Fruit fly (Drosophila melanogaster) whole organism, embryonic: ENCODE results near the gene yellow-f2.

ENCODE experiments used
- Bgb ChIP-seq: fragments of 200-800 bp; sonication (Bioruptor generic); IDR thresholded peaks from 2 replicates; pipeline ENCODE4 v1.3.6; 2022; ENCODE audit warnings: missing biosample characterization, missing genetic modification characterization; ENCODE audit not compliant: partially characterized antibody
- C15 ChIP-seq: fragments of 200-800 bp; sonication (Bioruptor generic); IDR thresholded peaks from 3 replicates; pipeline ENCODE4 v1.3.6; 2022; ENCODE audit warnings: missing biosample characterization, missing genetic modification characterization
- CG10321 ChIP-seq: fragments of 200-800 bp; sonication (Bioruptor generic); IDR thresholded peaks from 2 replicates; pipeline ENCODE4 v1.3.6; 2022; ENCODE audit warnings: missing biosample characterization, missing genetic modification characterization
- CG12236 ChIP-seq: fragments of 200-800 bp; sonication (Bioruptor generic); optimal IDR thresholded peaks from 2 replicates; lab custom pipeline; 2016; ENCODE audit warnings: missing biosample characterization, missing genetic modification characterization
- CG12744 ChIP-seq: fragments of 200-800 bp; sonication (Bioruptor generic); optimal IDR thresholded peaks from 2 replicates; lab custom pipeline; 2016; ENCODE audit warnings: missing biosample characterization, missing genetic modification characterization
- CG12942 ChIP-seq: fragments of 200-800 bp; sonication (Bioruptor generic); optimal IDR thresholded peaks from 3 replicates; lab custom pipeline; 2016; ENCODE audit warnings: missing biosample characterization, missing genetic modification characterization
- CG13775 ChIP-seq: fragments of 200-800 bp; sonication (Bioruptor generic); optimal IDR thresholded peaks from 3 replicates; lab custom pipeline; 2017; ENCODE audit warnings: missing biosample characterization, mild to moderate bottlenecking, missing genetic modification characterization
- CG14667 ChIP-seq: fragments of 200-800 bp; sonication (Bioruptor generic); IDR thresholded peaks from 2 replicates; pipeline ENCODE4 v1.3.6; 2022; ENCODE audit warnings: missing biosample characterization, missing genetic modification characterization
- CG14860 ChIP-seq: fragments of 200-800 bp; sonication (Bioruptor generic); IDR thresholded peaks from 3 replicates; pipeline ENCODE4 v1.3.6; 2022; ENCODE audit warnings: missing biosample characterization, missing genetic modification characterization; ENCODE audit not compliant: partially characterized antibody
- CG16863 ChIP-seq: fragments of 200-800 bp; sonication (Bioruptor generic); optimal IDR thresholded peaks from 3 replicates; lab custom pipeline; 2016; ENCODE audit warnings: missing biosample characterization, missing genetic modification characterization
- CG18262 ChIP-seq: fragments of 200-800 bp; optimal IDR thresholded peaks from 3 replicates; lab custom pipeline; 2019; ENCODE audit warnings: missing biosample characterization, mild to moderate bottlenecking, missing genetic modification characterization, moderate library complexity
- CG33213 ChIP-seq: fragments of 200-800 bp; sonication (Bioruptor generic); optimal IDR thresholded peaks from 3 replicates; lab custom pipeline; 2016; ENCODE audit warnings: missing biosample characterization, missing genetic modification characterization
- CG34376 ChIP-seq: fragments of 200-800 bp; sonication (Bioruptor generic); optimal IDR thresholded peaks from 2 replicates; lab custom pipeline; 2018; ENCODE audit warnings: missing biosample characterization, mild to moderate bottlenecking, missing genetic modification characterization
- CG43689 ChIP-seq: fragments of 200-800 bp; sonication (Bioruptor generic); IDR thresholded peaks from 2 replicates; pipeline ENCODE4 v1.3.6; 2022; ENCODE audit warnings: missing biosample characterization, missing genetic modification characterization
- CG7839 ChIP-seq: fragments of 200-800 bp; sonication (Bioruptor generic); optimal IDR thresholded peaks from 3 replicates; lab custom pipeline; 2018; ENCODE audit warnings: missing biosample characterization, mild to moderate bottlenecking, missing genetic modification characterization, moderate library complexity
- CG8478 ChIP-seq: fragments of >200 bp; optimal IDR thresholded peaks from 2 replicates; lab custom pipeline; 2018
- CG9727 ChIP-seq: fragments of 200-800 bp; sonication (Bioruptor generic); optimal IDR thresholded peaks from 3 replicates; lab custom pipeline; 2017; ENCODE audit warnings: missing biosample characterization, mild to moderate bottlenecking, missing genetic modification characterization
- Dll ChIP-seq: fragments of 200-800 bp; sonication (Bioruptor generic); IDR thresholded peaks from 4 replicates; pipeline ENCODE4 v1.3.6; 2022; ENCODE audit warnings: missing biosample characterization, missing genetic modification characterization; ENCODE audit not compliant: partially characterized antibody
- Fer2 ChIP-seq: fragments of 200-800 bp; sonication (Bioruptor generic); optimal IDR thresholded peaks from 2 replicates; lab custom pipeline; 2018; ENCODE audit warnings: missing biosample characterization, mild to moderate bottlenecking, missing genetic modification characterization, moderate library complexity
- GATAe ChIP-seq: fragments of 200-800 bp; sonication (Bioruptor generic); conservative IDR thresholded peaks from 2 replicates; pipeline ENCODE4 v1.3.6; 2022; ENCODE audit warnings: missing biosample characterization, missing genetic modification characterization
- Gug ChIP-seq: fragments of 200-800 bp; sonication (Bioruptor generic); IDR thresholded peaks from 4 replicates; pipeline ENCODE4 v1.3.6; 2022; ENCODE audit warnings: missing biosample characterization, missing genetic modification characterization
- Hr3 ChIP-seq: fragments of 200-800 bp; sonication (Bioruptor generic); optimal IDR thresholded peaks from 3 replicates; lab custom pipeline; 2016; ENCODE audit warnings: missing biosample characterization, missing genetic modification characterization
- Kr ChIP-seq: fragments of 200-800 bp; sonication (Bioruptor generic); optimal IDR thresholded peaks from 2 replicates; lab custom pipeline; 2017; ENCODE audit warnings: missing biosample characterization, mild to moderate bottlenecking, missing genetic modification characterization
- MTF-1 ChIP-seq: fragments of 200-800 bp; sonication (Bioruptor generic); optimal IDR thresholded peaks from 2 replicates; lab custom pipeline; 2018; ENCODE audit warnings: missing biosample characterization, mild to moderate bottlenecking, missing genetic modification characterization, borderline replicate concordance
- NK7.1 ChIP-seq: fragments of 200-800 bp; sonication (Bioruptor generic); optimal IDR thresholded peaks from 3 replicates; lab custom pipeline; 2016; ENCODE audit warnings: missing biosample characterization, missing genetic modification characterization
- Scr ChIP-seq: fragments of 200-800 bp; sonication (Bioruptor generic); IDR thresholded peaks from 2 replicates; pipeline ENCODE4 v1.3.6; 2022; ENCODE audit warnings: missing biosample characterization, missing genetic modification characterization; ENCODE audit not compliant: partially characterized antibody
- Sry-δ ChIP-seq: fragments of 200-800 bp; sonication (Bioruptor generic); optimal IDR thresholded peaks from 2 replicates; lab custom pipeline; 2016; ENCODE audit warnings: missing biosample characterization, missing genetic modification characterization
- amos ChIP-seq: fragments of 200-800 bp; sonication (Bioruptor generic); IDR thresholded peaks from 2 replicates; pipeline ENCODE4 v1.3.6; 2022; ENCODE audit warnings: missing biosample characterization, missing genetic modification characterization; ENCODE audit not compliant: partially characterized antibody
- ara ChIP-seq: fragments of 200-800 bp; sonication (Bioruptor generic); IDR thresholded peaks from 2 replicates; pipeline ENCODE4 v1.3.6; 2022; ENCODE audit warnings: missing biosample characterization, missing genetic modification characterization
- bab2 ChIP-seq: fragments of 200-800 bp; sonication (Bioruptor generic); optimal IDR thresholded peaks from 2 replicates; lab custom pipeline; 2016; ENCODE audit warnings: missing biosample characterization, missing genetic modification characterization
- chinmo ChIP-seq: fragments of 200-800 bp; sonication (Bioruptor generic); IDR thresholded peaks from 4 replicates; pipeline ENCODE4 v1.3.6; 2022; ENCODE audit warnings: missing biosample characterization, missing genetic modification characterization; ENCODE audit not compliant: partially characterized antibody
- chm ChIP-seq: fragments of 200-800 bp; sonication (Bioruptor generic); IDR thresholded peaks from 2 replicates; pipeline ENCODE4 v1.3.6; 2022; ENCODE audit warnings: missing biosample characterization, missing genetic modification characterization
- croc ChIP-seq: fragments of 200-800 bp; sonication (Bioruptor generic); conservative IDR thresholded peaks from 3 replicates; pipeline ENCODE4 v1.3.6; 2022; ENCODE audit warnings: missing biosample characterization, missing genetic modification characterization
- da ChIP-seq: fragments of 200-800 bp; sonication (Bioruptor generic); optimal IDR thresholded peaks from 2 replicates; lab custom pipeline; 2016; ENCODE audit warnings: missing biosample characterization, missing genetic modification characterization
- dm ChIP-seq: fragments of 200-800 bp; sonication (Bioruptor generic); optimal IDR thresholded peaks from 3 replicates; lab custom pipeline; 2016; ENCODE audit warnings: missing biosample characterization, missing genetic modification characterization
- dysf ChIP-seq: fragments of 200-800 bp; sonication (Bioruptor generic); IDR thresholded peaks from 3 replicates; pipeline ENCODE4 v1.3.6; 2022; ENCODE audit warnings: missing biosample characterization, missing genetic modification characterization
- emc ChIP-seq: fragments of 200-800 bp; sonication (Bioruptor generic); optimal IDR thresholded peaks from 2 replicates; lab custom pipeline; 2016; ENCODE audit warnings: missing biosample characterization, missing genetic modification characterization
- gem ChIP-seq: fragments of 200-800 bp; sonication (Bioruptor generic); optimal IDR thresholded peaks from 2 replicates; lab custom pipeline; 2019; ENCODE audit warnings: missing biosample characterization, mild to moderate bottlenecking, missing genetic modification characterization, moderate library complexity
- grn ChIP-seq: fragments of 200-800 bp; sonication (Bioruptor generic); optimal IDR thresholded peaks from 3 replicates; lab custom pipeline; 2017; ENCODE audit warnings: missing biosample characterization, missing genetic modification characterization
- luna ChIP-seq: fragments of 200-800 bp; sonication (Bioruptor generic); optimal IDR thresholded peaks from 2 replicates; lab custom pipeline; 2016; ENCODE audit warnings: missing biosample characterization, missing genetic modification characterization
- nom ChIP-seq: fragments of 200-800 bp; sonication (Bioruptor generic); optimal IDR thresholded peaks from 2 replicates; lab custom pipeline; 2017; ENCODE audit warnings: missing biosample characterization, missing genetic modification characterization, mild to moderate bottlenecking, moderate library complexity, missing genetic modification reagents
- pan ChIP-seq, 4 experiments: fragments of >200 bp in 3 of 4; fragments of 200-800 bp in 1 of 4; sonication (Bioruptor generic) in 1 of 4; optimal IDR thresholded peaks in 3 of 4; IDR thresholded peaks in 1 of 4; 2 replicates each; pipeline versions ENCODE4 v1.3.6 to Lab custom; 2017 to 2022; ENCODE audit warnings: missing biosample characterization in 2 of 4, missing genetic modification characterization in 2 of 4, mixed read lengths in 1 of 4
- pnt ChIP-seq: fragments of 200-800 bp; sonication (Bioruptor generic); optimal IDR thresholded peaks from 3 replicates; lab custom pipeline; 2016; ENCODE audit warnings: missing biosample characterization, missing genetic modification characterization
- sd ChIP-seq: fragments of 200-800 bp; sonication (Bioruptor generic); optimal IDR thresholded peaks from 3 replicates; lab custom pipeline; 2018; ENCODE audit warnings: missing biosample characterization, mild to moderate bottlenecking, missing genetic modification characterization, moderate library complexity
- sob ChIP-seq: fragments of 200-800 bp; sonication (Bioruptor generic); IDR thresholded peaks from 2 replicates; pipeline ENCODE4 v1.3.6; 2022; ENCODE audit warnings: missing biosample characterization, missing genetic modification characterization
- unc-4 ChIP-seq: fragments of 200-800 bp; sonication (Bioruptor generic); IDR thresholded peaks from 2 replicates; pipeline ENCODE4 v1.3.6; 2022; ENCODE audit warnings: missing biosample characterization, missing genetic modification characterization; ENCODE audit not compliant: partially characterized antibody
- vnd ChIP-seq: fragments of 200-800 bp; sonication (Bioruptor generic); IDR thresholded peaks from 3 replicates; pipeline ENCODE4 v1.3.6; 2022; ENCODE audit warnings: missing biosample characterization, missing genetic modification characterization; ENCODE audit not compliant: partially characterized antibody
- zen2 ChIP-seq: fragments of 200-800 bp; sonication (Bioruptor generic); IDR thresholded peaks from 3 replicates; pipeline ENCODE4 v1.3.6; 2022; ENCODE audit warnings: missing biosample characterization, missing genetic modification characterization; ENCODE audit not compliant: partially characterized antibody

Gene yellow-f2

dm6 chr3R:12982167-12982981 lies 12.6 kb downstream of the yellow-f2 start (continued):
- TF ChIP-seq CG14860 (GFP tag; lab: Robert Waterston, UW) = no peak
- peak; percentile 76 for TF ChIP-seq CG9727
- TF ChIP-seq luna (GFP tag; lab: Kevin White, UChicago) = no peak
- TF ChIP-seq croc = no peak; the same call in 1 of the 3 replicates
- TF ChIP-seq amos (GFP tag; lab: Robert Waterston, UW) = peak; percentile 13; the same call in 1 of the 2 replicates
- TF ChIP-seq GATAe (GFP tag; lab: Robert Waterston, UW) = no peak
- TF ChIP-seq CG8478 (lab: Kevin White, UChicago) = peak; percentile 90
- peak; percentile 17; the same call in 1 of the 2 replicates for TF ChIP-seq Scr (GFP tag; lab: Robert Waterston, UW)
- TF ChIP-seq zen2 (GFP tag; lab: Robert Waterston, UW) = no peak
- TF ChIP-seq CG12942 (GFP tag; lab: Kevin White, UChicago) = peak; percentile 20
- TF ChIP-seq Dll (GFP tag; lab: Robert Waterston, UW) = peak; percentile 31; the same call in 1 of the 4 replicates
- TF ChIP-seq sd = peak; percentile 91
- peak; percentile 86 for TF ChIP-seq CG34376 (GFP tag; lab: Kevin White, UChicago)
- no peak for TF ChIP-seq CG12744 (GFP tag; lab: Kevin White, UChicago)
- TF ChIP-seq Hr3 (GFP tag; lab: Kevin White, UChicago) = peak; percentile 3
- TF ChIP-seq grn (GFP tag; lab: Kevin White, UChicago) = peak; percentile 32
- no peak for TF ChIP-seq pnt (GFP tag; lab: Kevin White, UChicago)
- no peak for TF ChIP-seq emc (GFP tag; lab: Kevin White, UChicago)
- TF ChIP-seq dm (GFP tag; lab: Kevin White, UChicago) = no peak
- TF ChIP-seq da (GFP tag; lab: Kevin White, UChicago) = no peak
- TF ChIP-seq Sry-δ (GFP tag; lab: Kevin White, UChicago) = no peak
- TF ChIP-seq Gug = no peak
- TF ChIP-seq CG13775 (GFP tag; lab: Kevin White, UChicago) = peak; percentile 77
- peak; percentile 35; the same call in 1 of the 2 replicates for TF ChIP-seq CG14667 (GFP tag; lab: Robert Waterston, UW)
- TF ChIP-seq CG33213 (GFP tag; lab: Kevin White, UChicago) = no peak
- TF ChIP-seq Kr = no peak
- peak; percentile 72 for TF ChIP-seq CG7839 (tag; lab: Kevin White, UChicago)
- no peak for TF ChIP-seq vnd (GFP tag; lab: Robert Waterston, UW)
- peak; percentile 5 for TF ChIP-seq Fer2 (tag; lab: Kevin White, UChicago)
- TF ChIP-seq dysf = peak; percentile 83
- TF ChIP-seq CG43689 (GFP tag; lab: Robert Waterston, UW) = peak; percentile 6; the same call in 1 of the 2 replicates
- TF ChIP-seq CG12236 = peak; percentile 2
- TF ChIP-seq CG10321 (GFP tag; lab: Robert Waterston, UW) = no peak
- TF ChIP-seq C15 (GFP tag; lab: Robert Waterston, UW) = no peak
- no peak for TF ChIP-seq NK7.1
- no peak for TF ChIP-seq chm (GFP tag; lab: Robert Waterston, UW)
- 0 out of 4 replicates have a peak, but pooled peaks have one; percentile 43 for TF ChIP-seq chinmo (GFP tag; lab: Robert Waterston, UW)
- no peak for TF ChIP-seq bab2 (GFP tag; lab: Kevin White, UChicago)
- peak; percentile 82 for TF ChIP-seq gem (tag; lab: Kevin White, UChicago)
- TF ChIP-seq CG16863 (GFP tag; lab: Kevin White, UChicago) = no peak
- peak; percentile 68; the same call in 1 of the 2 replicates for TF ChIP-seq ara (GFP tag; lab: Robert Waterston, UW)
- TF ChIP-seq sob (GFP tag; lab: Robert Waterston, UW) = peak; percentile 57; the same call in 1 of the 2 replicates
- no peak for TF ChIP-seq pan (optimal IDR thresholded peaks at IDR 0.05; lab: Kevin White, UChicago)
- TF ChIP-seq pan (GFP tag; optimal IDR thresholded peaks at IDR 0.05 in 1 of 2, IDR thresholded peaks at IDR 0.05 in 1 of 2) = peak in 1 of 2 experiments; percentile 64
- peak; percentile 52 for TF ChIP-seq CG18262 (tag; lab: Kevin White, UChicago)
- no peak for TF ChIP-seq unc-4
- no peak; the same call in 1 of the 2 replicates for TF ChIP-seq Bgb (GFP tag; lab: Robert Waterston, UW)
- peak; percentile 58 for TF ChIP-seq nom (GFP tag; lab: Kevin White, UChicago)
- TF ChIP-seq MTF-1 (GFP tag; lab: Kevin White, UChicago) = no peak
